Worm (Caenorhabditis elegans): Measurements from ENCODE around the gene nhr-138.

nhr-138 gene

DNA sequence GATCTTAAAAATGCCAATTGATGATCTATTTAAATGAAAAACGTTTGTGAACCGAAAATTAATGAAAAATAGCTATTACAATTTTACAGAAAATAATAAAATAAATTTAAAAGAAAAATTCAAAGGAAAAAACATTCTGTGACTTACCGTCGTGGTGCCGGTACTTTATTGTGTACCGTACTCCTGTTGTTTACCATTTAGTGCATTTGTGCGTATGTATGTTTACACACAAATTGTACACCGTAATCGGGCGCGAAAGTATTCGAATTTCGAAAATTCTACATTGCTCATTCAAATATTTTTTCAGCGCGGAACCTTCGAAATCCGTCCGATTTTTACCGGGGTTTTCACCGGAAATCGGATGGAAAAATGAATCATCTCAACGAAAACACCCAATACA, 53.0 kb downstream of the nhr-138 start, which contains the start of gene T13F2.6:
TSS of gene T13F2.6 (plus strand) at position 306 of the 400 bp plus-strand sequence.
- TF ChIP-seq unc-62 (GFP tag; optimal IDR thresholded peaks at IDR 0.05), result no peak

All from whole organism, dauer.